Fruit fly (Drosophila melanogaster): Measurements from ENCODE around the gene CG13476.

- TF ChIP-seq Sin3A (optimal IDR thresholded peaks at IDR 0.05): no peak
- TF ChIP-seq h (optimal IDR thresholded peaks at IDR 0.05): no peak
- TF ChIP-seq Myc (optimal IDR thresholded peaks at IDR 0.05): no peak
- no peak for TF ChIP-seq ttk (optimal IDR thresholded peaks at IDR 0.05)
- TF ChIP-seq insv (optimal IDR thresholded peaks at IDR 0.05): no peak
- TF ChIP-seq psq (optimal IDR thresholded peaks at IDR 0.05): no peak
Measured at dm6 chr3L:14752816-14753215, 47.6 kb downstream of the CG13476 start.
